Worm (Caenorhabditis elegans) whole organism, L2 larva: ENCODE results near the gene hpo-28.

ENCODE experiments used
- C34F6.9 ChIP-seq: fragments of 150-350 bp; optimal IDR thresholded peaks from 2 replicates; lab custom pipeline; 2014; ENCODE audit warnings: missing biosample characterization, missing genetic modification characterization
- ZK546.5 ChIP-seq: sonication (generic microtip); optimal IDR thresholded peaks from 2 replicates; lab custom pipeline; 2017; ENCODE audit warnings: missing biosample characterization, missing genetic modification characterization
- ceh-82 ChIP-seq: fragments of 150-350 bp; optimal IDR thresholded peaks from 2 replicates; lab custom pipeline; 2014; ENCODE audit warnings: missing biosample characterization, missing genetic modification characterization
- lin-11 ChIP-seq: fragments of 150-350 bp; sonication (generic microtip); optimal IDR thresholded peaks from 2 replicates; lab custom pipeline; 2014; ENCODE audit warnings: missing biosample characterization, missing genetic modification characterization, inconsistent platforms, mixed read lengths
- nhr-25 ChIP-seq: fragments of 150-350 bp; sonication (generic microtip); optimal IDR thresholded peaks from 3 replicates; lab custom pipeline; 2014; ENCODE audit warnings: missing biosample characterization, missing genetic modification characterization
- peb-1 ChIP-seq: fragments of 150-350 bp; optimal IDR thresholded peaks from 2 replicates; lab custom pipeline; 2014; ENCODE audit warnings: missing biosample characterization, missing genetic modification characterization
- snpc-4 ChIP-seq: fragments of 150-350 bp; optimal IDR thresholded peaks from 2 replicates; lab custom pipeline; 2014; ENCODE audit warnings: missing biosample characterization, missing genetic modification characterization
- unc-39 ChIP-seq: fragments of 150-350 bp; optimal IDR thresholded peaks from 2 replicates; lab custom pipeline; 2014; ENCODE audit warnings: missing biosample characterization, missing genetic modification characterization
- unc-62 ChIP-seq: fragments of 150-350 bp; optimal IDR thresholded peaks from 2 replicates; lab custom pipeline; 2014; ENCODE audit warnings: missing biosample characterization, missing genetic modification reagents, missing genetic modification characterization
- zag-1 ChIP-seq: fragments of 150-350 bp; optimal IDR thresholded peaks from 2 replicates; lab custom pipeline; 2014; ENCODE audit warnings: missing biosample characterization, missing genetic modification characterization
- ztf-11 ChIP-seq: sonication (generic microtip); optimal IDR thresholded peaks from 2 replicates; lab custom pipeline; 2017; ENCODE audit warnings: missing biosample characterization, missing genetic modification characterization
- ztf-4 ChIP-seq: fragments of 150-350 bp; optimal IDR thresholded peaks from 2 replicates; lab custom pipeline; 2014; ENCODE audit warnings: missing biosample characterization, missing genetic modification characterization

- TF ChIP-seq unc-62 (GFP tag; lab: Kevin White, UChicago) (no peak), lin-11 (tag; lab: Kevin White, UChicago) (no peak), ztf-4 (tag; lab: Kevin White, UChicago) (no peak), ceh-82 (no peak), unc-39 (tag; lab: Kevin White, UChicago) (no peak), peb-1 (tag; lab: Kevin White, UChicago) (no peak), zag-1 (tag; lab: Kevin White, UChicago) (no peak), C34F6.9 (tag; lab: Kevin White, UChicago) (no peak), ZK546.5 (tag; lab: Kevin White, UChicago) (no peak), snpc-4 (tag; lab: Kevin White, UChicago) (no peak), ztf-11 (tag; lab: Kevin White, UChicago) (no peak), nhr-25 (tag; lab: Kevin White, UChicago) (no peak)
Observed at ce11 chrIII:5665710-5666109, 43.4 kb downstream of the hpo-28 start.
